Fruit fly (Drosophila melanogaster): Measurements from ENCODE around the gene CG8475.

- TF ChIP-seq psq (optimal IDR thresholded peaks at IDR 0.05) (no peak), Dll (optimal IDR thresholded peaks at IDR 0.05) (no peak), usp (GFP tag; optimal IDR thresholded peaks at IDR 0.05) (no peak)
Observed at dm6 chr2L:8213987-8214386, 17.3 kb upstream of the CG8475 start, which contains the start of gene CG8353.

Measured in whole organism.